Worm (Caenorhabditis elegans): ENCODE results near the gene K12G11.6.

DNA sequence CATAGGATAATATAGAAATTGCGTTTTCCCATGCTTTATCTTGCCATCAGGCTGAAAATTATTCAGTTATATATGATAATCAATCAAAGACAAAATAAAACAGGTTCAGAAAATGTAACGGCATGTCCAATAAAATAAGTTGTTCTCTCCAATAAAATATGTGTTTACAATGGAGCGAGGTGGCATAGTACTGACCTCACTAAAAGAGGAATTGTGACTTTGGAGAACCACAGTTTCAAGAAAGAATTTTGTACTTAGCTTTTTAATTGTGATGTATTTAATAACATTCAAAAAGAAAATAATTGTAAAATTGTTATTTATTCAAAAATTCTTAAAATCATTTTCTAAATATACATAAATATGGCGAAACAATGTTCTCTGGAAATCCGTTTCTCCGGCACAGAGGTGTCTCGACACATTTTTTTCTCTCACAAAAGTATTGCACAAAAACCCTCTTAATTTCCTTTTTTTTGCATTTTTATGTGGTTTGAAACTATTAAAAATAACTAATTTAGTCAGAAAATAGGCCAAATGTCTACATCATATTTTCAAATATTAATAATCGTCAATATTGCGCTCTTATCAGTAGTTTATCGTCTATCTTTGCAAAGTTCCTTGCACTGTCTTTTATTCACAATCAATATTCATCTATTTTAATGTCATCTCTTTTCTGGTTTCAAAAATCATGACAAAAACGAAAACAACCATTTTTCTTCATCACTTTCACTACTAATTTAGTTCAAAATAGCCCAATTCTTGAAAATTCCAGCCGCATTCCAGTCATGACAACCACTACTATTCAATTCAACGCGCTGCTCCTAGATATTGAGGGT, 39.3 kb downstream of the K12G11.6 start, which contains the start of the genes aman-2 and F58H1.3:
- peak in 1 of 2 experiments; percentile 78 for TF ChIP-seq lsy-2 (tag; optimal IDR thresholded peaks at IDR 0.05)
- TF ChIP-seq mdl-1 (tag; optimal IDR thresholded peaks at IDR 0.05): no peak
- TF ChIP-seq ceh-82 (tag; optimal IDR thresholded peaks at IDR 0.05): no peak
- no peak for TF ChIP-seq lin-13 (GFP tag; optimal IDR thresholded peaks at IDR 0.05)
- TF ChIP-seq jun-1 (tag; optimal IDR thresholded peaks at IDR 0.05): no peak
- TF ChIP-seq nhr-12 (tag; optimal IDR thresholded peaks at IDR 0.05): no peak
- TF ChIP-seq C34B4.2 (tag; optimal IDR thresholded peaks at IDR 0.05): no peak
- TF ChIP-seq nhr-77 (tag; optimal IDR thresholded peaks at IDR 0.05): no peak
- TF ChIP-seq fkh-10 (GFP tag; optimal IDR thresholded peaks at IDR 0.05): no peak
